Worm (Caenorhabditis elegans) whole organism, L3 larva: ENCODE data around the gene C18E9.2.

ENCODE experiments used
- R02D3.7 ChIP-seq: fragments of 150-350 bp; optimal IDR thresholded peaks from 2 replicates; lab custom pipeline; 2014; ENCODE audit warnings: missing biosample characterization, missing genetic modification characterization
- ZK546.5 ChIP-seq: sonication (generic microtip); optimal IDR thresholded peaks from 2 replicates; lab custom pipeline; 2017; ENCODE audit warnings: missing biosample characterization, missing genetic modification characterization
- aly-2 ChIP-seq: fragments of 150-350 bp; optimal IDR thresholded peaks from 2 replicates; lab custom pipeline; 2014; ENCODE audit warnings: missing biosample characterization, missing genetic modification characterization
- ama-1 ChIP-seq: fragments of 150-350 bp; optimal IDR thresholded peaks from 2 replicates; lab custom pipeline; 2018
- ceh-28 ChIP-seq: fragments of 150-350 bp; optimal IDR thresholded peaks from 2 replicates; lab custom pipeline; 2014; ENCODE audit warnings: missing biosample characterization, missing genetic modification reagents, missing genetic modification characterization
- ceh-82 ChIP-seq: fragments of 150-350 bp; optimal IDR thresholded peaks from 2 replicates; lab custom pipeline; 2014; ENCODE audit warnings: missing biosample characterization, missing genetic modification characterization
- ceh-9 ChIP-seq: sonication (generic microtip); optimal IDR thresholded peaks from 2 replicates; lab custom pipeline; 2018; ENCODE audit warnings: missing biosample characterization, missing genetic modification characterization
- daf-12 ChIP-seq: fragments of 150-350 bp; optimal IDR thresholded peaks from 2 replicates; lab custom pipeline; 2014; ENCODE audit warnings: missing biosample characterization, missing genetic modification reagents, missing genetic modification characterization
- egl-5 ChIP-seq: fragments of 150-350 bp; optimal IDR thresholded peaks from 2 replicates; lab custom pipeline; 2017; ENCODE audit warnings: missing biosample characterization, missing genetic modification reagents, missing genetic modification characterization, inconsistent platforms
- elt-1 ChIP-seq: fragments of 150-350 bp; optimal IDR thresholded peaks from 2 replicates; lab custom pipeline; 2014; ENCODE audit warnings: missing biosample characterization, missing genetic modification characterization
- elt-2 ChIP-seq: sonication (generic microtip); optimal IDR thresholded peaks from 2 replicates; lab custom pipeline; 2016; ENCODE audit warnings: missing genetic modification reagents, mild to moderate bottlenecking, missing genetic modification characterization, missing compliant biosample characterization
- elt-3 ChIP-seq, 3 experiments: fragments of 150-350 bp in 1 of 3; sonication (generic microtip) in 2 of 3; optimal IDR thresholded peaks; 2 replicates in 2 of 3; 4 replicates in 1 of 3; lab custom pipeline; 2014 to 2017; ENCODE audit warnings: missing biosample characterization in 3 of 3, missing genetic modification characterization in 3 of 3
- eor-1 ChIP-seq, 2 experiments: fragments of 150-350 bp; optimal IDR thresholded peaks; 2 replicates each; lab custom pipeline; 2014 to 2018; ENCODE audit warnings: missing biosample characterization in 2 of 2, missing genetic modification characterization in 2 of 2
- fkh-10 ChIP-seq: sonication (generic microtip); optimal IDR thresholded peaks from 2 replicates; lab custom pipeline; 2017; ENCODE audit warnings: missing biosample characterization, missing genetic modification reagents, missing genetic modification characterization
- fkh-2 ChIP-seq: fragments of 150-350 bp; optimal IDR thresholded peaks from 2 replicates; lab custom pipeline; 2014; ENCODE audit warnings: missing biosample characterization, missing genetic modification reagents, missing genetic modification characterization
- fos-1 ChIP-seq: fragments of 150-350 bp; optimal IDR thresholded peaks from 2 replicates; lab custom pipeline; 2014; ENCODE audit warnings: missing biosample characterization, missing genetic modification characterization
- hmg-11 ChIP-seq: sonication (generic microtip); optimal IDR thresholded peaks from 2 replicates; lab custom pipeline; 2016; ENCODE audit warnings: missing genetic modification characterization, missing compliant biosample characterization
- jun-1 ChIP-seq: fragments of 150-350 bp; optimal IDR thresholded peaks from 2 replicates; lab custom pipeline; 2014; ENCODE audit warnings: missing biosample characterization, missing genetic modification reagents, missing genetic modification characterization
- lin-15B ChIP-seq: fragments of 150-350 bp; optimal IDR thresholded peaks from 2 replicates; lab custom pipeline; 2014; ENCODE audit warnings: missing biosample characterization, missing genetic modification characterization
- lin-39 ChIP-seq: fragments of 150-350 bp; optimal IDR thresholded peaks from 2 replicates; lab custom pipeline; 2018; ENCODE audit warnings: missing biosample characterization, missing genetic modification reagents, missing genetic modification characterization
- lsy-12 ChIP-seq: sonication (generic microtip); optimal IDR thresholded peaks from 2 replicates; lab custom pipeline; 2016; ENCODE audit warnings: mild to moderate bottlenecking, missing genetic modification characterization, missing compliant biosample characterization
- mdl-1 ChIP-seq: fragments of 150-350 bp; optimal IDR thresholded peaks from 2 replicates; lab custom pipeline; 2014; ENCODE audit warnings: missing biosample characterization, missing genetic modification characterization
- nfya-1 ChIP-seq: sonication (generic microtip); optimal IDR thresholded peaks from 2 replicates; lab custom pipeline; 2017; ENCODE audit warnings: missing genetic modification characterization, mild to moderate bottlenecking, missing compliant biosample characterization, antibody characterized with exemption, moderate library complexity; ENCODE audit not compliant: insufficient read depth
- nhr-11 ChIP-seq: fragments of 150-350 bp; optimal IDR thresholded peaks from 2 replicates; lab custom pipeline; 2014; ENCODE audit warnings: missing biosample characterization, missing genetic modification characterization
- nhr-12 ChIP-seq: fragments of 150-350 bp; optimal IDR thresholded peaks from 2 replicates; lab custom pipeline; 2014; ENCODE audit warnings: missing biosample characterization, missing genetic modification characterization
- nhr-23 ChIP-seq: fragments of 150-350 bp; optimal IDR thresholded peaks from 2 replicates; lab custom pipeline; 2014; ENCODE audit warnings: missing biosample characterization, missing genetic modification reagents, missing genetic modification characterization
- nhr-237 ChIP-seq: fragments of 150-350 bp; optimal IDR thresholded peaks from 2 replicates; lab custom pipeline; 2014; ENCODE audit warnings: missing biosample characterization, missing genetic modification characterization
- nhr-25 ChIP-seq: sonication (generic microtip); optimal IDR thresholded peaks from 2 replicates; lab custom pipeline; 2017; ENCODE audit warnings: missing biosample characterization, missing genetic modification characterization
- nhr-28 ChIP-seq: fragments of 150-350 bp; optimal IDR thresholded peaks from 2 replicates; lab custom pipeline; 2014; ENCODE audit warnings: missing biosample characterization, missing genetic modification characterization
- nhr-43 ChIP-seq: sonication (generic microtip); optimal IDR thresholded peaks from 2 replicates; lab custom pipeline; 2016; ENCODE audit warnings: mild to moderate bottlenecking, missing genetic modification characterization, missing compliant biosample characterization; ENCODE audit not compliant: poor library complexity, severe bottlenecking
- nhr-67 ChIP-seq: fragments of 150-350 bp; optimal IDR thresholded peaks from 2 replicates; lab custom pipeline; 2014; ENCODE audit warnings: missing biosample characterization, missing genetic modification characterization
- nhr-76 ChIP-seq: fragments of 150-350 bp; sonication (generic microtip); optimal IDR thresholded peaks from 5 replicates; lab custom pipeline; 2014; ENCODE audit warnings: missing biosample characterization, missing genetic modification characterization
- nhr-77 ChIP-seq: fragments of 150-350 bp; optimal IDR thresholded peaks from 2 replicates; lab custom pipeline; 2014; ENCODE audit warnings: missing biosample characterization, missing genetic modification characterization
- pha-4 ChIP-seq: fragments of 150-350 bp; optimal IDR thresholded peaks from 2 replicates; lab custom pipeline; 2014; ENCODE audit warnings: missing biosample characterization, missing genetic modification reagents, missing genetic modification characterization
- pqm-1 ChIP-seq: fragments of 150-350 bp; optimal IDR thresholded peaks from 2 replicates; lab custom pipeline; 2017; ENCODE audit warnings: missing biosample characterization, missing genetic modification characterization, inconsistent platforms
- sea-2 ChIP-seq: fragments of 150-350 bp; sonication (generic microtip); optimal IDR thresholded peaks from 4 replicates; lab custom pipeline; 2014; ENCODE audit warnings: missing biosample characterization, missing genetic modification reagents, missing genetic modification characterization
- skn-1 ChIP-seq: fragments of 150-350 bp; optimal IDR thresholded peaks from 2 replicates; lab custom pipeline; 2014; ENCODE audit warnings: missing biosample characterization, missing genetic modification characterization
- snpc-4 ChIP-seq: fragments of 150-350 bp; optimal IDR thresholded peaks from 2 replicates; lab custom pipeline; 2014; ENCODE audit warnings: missing biosample characterization, missing genetic modification characterization
- tbx-2 ChIP-seq: sonication (generic microtip); optimal IDR thresholded peaks from 2 replicates; lab custom pipeline; 2016; ENCODE audit warnings: mild to moderate bottlenecking, missing genetic modification characterization, missing compliant biosample characterization
- unc-62 ChIP-seq: fragments of 150-350 bp; sonication (generic microtip); optimal IDR thresholded peaks from 4 replicates; lab custom pipeline; 2014; ENCODE audit warnings: missing biosample characterization, missing genetic modification reagents, missing genetic modification characterization
- zag-1 ChIP-seq: fragments of 150-350 bp; optimal IDR thresholded peaks from 2 replicates; lab custom pipeline; 2014; ENCODE audit warnings: missing biosample characterization, missing genetic modification characterization
- ztf-11 ChIP-seq: fragments of 150-350 bp; optimal IDR thresholded peaks from 2 replicates; lab custom pipeline; 2014; ENCODE audit warnings: missing biosample characterization, missing genetic modification characterization

The C18E9.2 gene

ce11 chrII:8964835-8965234 lies at the start of gene C18E9.2, which contains the start of gene ndub-3:
Gene C18E9.2, plus strand, starts transcription at chrII:8965006.
Gene ndub-3, minus strand, starts transcription at chrII:8964890.
- TF ChIP-seq pqm-1 (tag; lab: Kevin White, UChicago) = peak; percentile 25
- no peak for TF ChIP-seq unc-62 (GFP tag; lab: Kevin White, UChicago)
- TF ChIP-seq ceh-28 (tag; lab: Kevin White, UChicago) = peak; percentile 51
- TF ChIP-seq nhr-43 (tag; lab: Kevin White, UChicago) = no peak
- TF ChIP-seq daf-12 (tag; lab: Kevin White, UChicago) = no peak
- no peak for TF ChIP-seq fos-1
- no peak for TF ChIP-seq ceh-9 (tag; lab: Kevin White, UChicago)
- no peak for TF ChIP-seq elt-3 (tag; optimal IDR thresholded peaks at IDR 0.05; lab: Kevin White, UChicago)
- no peak for TF ChIP-seq tbx-2 (tag; lab: Kevin White, UChicago)
- TF ChIP-seq nhr-28 = no peak
- TF ChIP-seq nhr-67 (tag; lab: Kevin White, UChicago) = no peak
- TF ChIP-seq elt-2 (tag; lab: Kevin White, UChicago) = peak; percentile 5
- no peak for TF ChIP-seq nhr-11 (tag; lab: Kevin White, UChicago)
- TF ChIP-seq fkh-10 (GFP tag; lab: Kevin White, UChicago) = no peak
- TF ChIP-seq mdl-1 (tag; lab: Kevin White, UChicago) = no peak
- no peak for TF ChIP-seq elt-1 (tag; lab: Kevin White, UChicago)
- TF ChIP-seq aly-2 = no peak
- TF ChIP-seq nhr-23 = peak; percentile 13
- no peak for TF ChIP-seq egl-5 (tag; lab: Kevin White, UChicago)
- TF ChIP-seq nfya-1 (tag; lab: Kevin White, UChicago) = peak; percentile 64
- TF ChIP-seq snpc-4 (tag; lab: Kevin White, UChicago) = no peak
- TF ChIP-seq fkh-2 = no peak
- TF ChIP-seq eor-1 (tag; optimal IDR thresholded peaks at IDR 0.05; lab: Kevin White, UChicago) = no peak
- TF ChIP-seq jun-1 (tag; lab: Kevin White, UChicago) = no peak
- no peak for TF ChIP-seq skn-1 (tag; lab: Kevin White, UChicago)
- TF ChIP-seq ztf-11 (tag; lab: Kevin White, UChicago) = no peak
- no peak for TF ChIP-seq lsy-12 (tag; lab: Kevin White, UChicago)
- TF ChIP-seq nhr-12 (tag; lab: Kevin White, UChicago) = no peak
- TF ChIP-seq pha-4 (tag; lab: Kevin White, UChicago) = no peak
- TF ChIP-seq hmg-11 = peak; percentile 37
- peak; percentile 62 for TF ChIP-seq lin-15B
- TF ChIP-seq ZK546.5 (tag; lab: Kevin White, UChicago) = no peak
- no peak for TF ChIP-seq nhr-77
- peak; percentile 75 for TF ChIP-seq lin-39 (tag; lab: Kevin White, UChicago)
- peak; percentile 85 for TF ChIP-seq R02D3.7 (tag; lab: Kevin White, UChicago)
- TF ChIP-seq ceh-82 (tag; lab: Kevin White, UChicago) = no peak
- no peak for TF ChIP-seq sea-2
- no peak for TF ChIP-seq zag-1
- no peak for TF ChIP-seq ama-1 (lab: Kevin White, UChicago)
- peak; percentile 44 for TF ChIP-seq nhr-25 (tag; lab: Kevin White, UChicago)
- no peak for TF ChIP-seq nhr-237 (tag; lab: Kevin White, UChicago)
- TF ChIP-seq nhr-76 (tag; lab: Kevin White, UChicago) = no peak

- TF ChIP-seq daf-12 (tag; lab: Kevin White, UChicago) = no peak
- TF ChIP-seq nhr-67 (tag; lab: Kevin White, UChicago) = no peak
- TF ChIP-seq elt-1 (tag; lab: Kevin White, UChicago) = no peak
- TF ChIP-seq R02D3.7 (tag; lab: Kevin White, UChicago) = no peak
Observed at ce11 chrII:8916656-8917055, 48.1 kb upstream of the C18E9.2 start.

- peak; percentile 1 for TF ChIP-seq pqm-1 (tag; lab: Kevin White, UChicago)
- peak; percentile 27 for TF ChIP-seq pha-4 (tag; lab: Kevin White, UChicago)
- TF ChIP-seq eor-1 (tag; optimal IDR thresholded peaks at IDR 0.05; lab: Kevin White, UChicago) = no peak
- no peak for TF ChIP-seq nhr-23
- peak; percentile 54 for TF ChIP-seq elt-2 (tag; lab: Kevin White, UChicago)
Observed at ce11 chrII:8917339-8917738, 47.5 kb upstream of the C18E9.2 start.
